Worm (Caenorhabditis elegans) whole organism, late embryonic: ENCODE results near the gene srd-44.

Experiments used
- C08G9.2 ChIP-seq: sonication (generic microtip); optimal IDR thresholded peaks from 2 replicates; lab custom pipeline; 2016; ENCODE audit warnings: mild to moderate bottlenecking, missing genetic modification characterization, moderate library complexity, missing compliant biosample characterization
- C38D4.7 ChIP-seq: fragments of 200-800 bp; sonication (Bioruptor generic); optimal IDR thresholded peaks from 2 replicates; lab custom pipeline; 2018; ENCODE audit warnings: mild to moderate bottlenecking, missing genetic modification characterization, moderate library complexity, missing compliant biosample characterization
- F13H6.1 ChIP-seq: sonication (generic microtip); optimal IDR thresholded peaks from 2 replicates; lab custom pipeline; 2016; ENCODE audit warnings: missing genetic modification characterization, missing compliant biosample characterization
- K09A11.1 ChIP-seq: sonication (generic microtip); optimal IDR thresholded peaks from 2 replicates; lab custom pipeline; 2017; ENCODE audit warnings: antibody characterized with exemption, mild to moderate bottlenecking, missing genetic modification characterization, missing compliant biosample characterization; ENCODE audit not compliant: insufficient read depth
- Y22D7AL.16 ChIP-seq: sonication (generic microtip); optimal IDR thresholded peaks from 2 replicates; lab custom pipeline; 2016; ENCODE audit warnings: missing genetic modification characterization, missing compliant biosample characterization
- ahr-1 ChIP-seq: sonication (generic microtip); optimal IDR thresholded peaks from 2 replicates; lab custom pipeline; 2016; ENCODE audit warnings: missing genetic modification characterization, missing compliant biosample characterization
- ama-1 ChIP-seq: fragments of 150-350 bp; optimal IDR thresholded peaks from 2 replicates; lab custom pipeline; 2014
- ceh-18 ChIP-seq: sonication (generic microtip); optimal IDR thresholded peaks from 2 replicates; lab custom pipeline; 2016; ENCODE audit warnings: missing genetic modification characterization, missing compliant biosample characterization
- ceh-19 ChIP-seq: fragments of 200-800 bp; sonication (Bioruptor generic); optimal IDR thresholded peaks from 2 replicates; lab custom pipeline; 2018; ENCODE audit warnings: mild to moderate bottlenecking, missing genetic modification characterization, missing compliant biosample characterization
- ceh-2 ChIP-seq: sonication (generic microtip); optimal IDR thresholded peaks from 2 replicates; lab custom pipeline; 2016; ENCODE audit warnings: missing genotype, missing genetic modification characterization, missing compliant biosample characterization
- ceh-22 ChIP-seq: sonication (generic microtip); optimal IDR thresholded peaks from 2 replicates; lab custom pipeline; 2017; ENCODE audit warnings: missing biosample characterization, missing genetic modification characterization
- ceh-24 ChIP-seq: sonication (generic microtip); optimal IDR thresholded peaks from 2 replicates; lab custom pipeline; 2016; ENCODE audit warnings: mild to moderate bottlenecking, missing genetic modification characterization, missing compliant biosample characterization
- ceh-30 ChIP-seq: fragments of 150-350 bp; optimal IDR thresholded peaks from 2 replicates; lab custom pipeline; 2014; ENCODE audit warnings: missing biosample characterization, missing genetic modification characterization
- ceh-34 ChIP-seq: sonication (generic microtip); optimal IDR thresholded peaks from 2 replicates; lab custom pipeline; 2016; ENCODE audit warnings: mild to moderate bottlenecking, missing genetic modification characterization, missing compliant biosample characterization
- ceh-45 ChIP-seq: fragments of 200-800 bp; sonication (Bioruptor generic); IDR thresholded peaks from 2 replicates; pipeline ENCODE4 v1.3.6; 2022; ENCODE audit warnings: missing genetic modification reagents, missing genetic modification characterization, missing compliant biosample characterization
- ceh-48 ChIP-seq: sonication (generic microtip); optimal IDR thresholded peaks from 2 replicates; lab custom pipeline; 2016; ENCODE audit warnings: missing genetic modification characterization, inconsistent platforms, missing compliant biosample characterization
- ceh-6 ChIP-seq: fragments of 200-800 bp; sonication (Bioruptor generic); optimal IDR thresholded peaks from 2 replicates; lab custom pipeline; 2018; ENCODE audit warnings: mild to moderate bottlenecking, missing genetic modification characterization, missing compliant biosample characterization
- ceh-9 ChIP-seq: sonication (generic microtip); optimal IDR thresholded peaks from 2 replicates; lab custom pipeline; 2016; ENCODE audit warnings: mild to moderate bottlenecking, missing genetic modification characterization, inconsistent platforms, missing compliant biosample characterization
- dmd-4 ChIP-seq: sonication (generic microtip); optimal IDR thresholded peaks from 2 replicates; lab custom pipeline; 2016; ENCODE audit warnings: borderline replicate concordance, missing genetic modification characterization, missing compliant biosample characterization
- elt-4 ChIP-seq: sonication (generic microtip); optimal IDR thresholded peaks from 2 replicates; lab custom pipeline; 2016; ENCODE audit warnings: missing genetic modification characterization, missing compliant biosample characterization
- ets-4 ChIP-seq: sonication (generic microtip); optimal IDR thresholded peaks from 2 replicates; lab custom pipeline; 2016; ENCODE audit warnings: missing genetic modification characterization, missing compliant biosample characterization
- eyg-1 ChIP-seq: sonication (generic microtip); optimal IDR thresholded peaks from 2 replicates; lab custom pipeline; 2016; ENCODE audit warnings: missing genotype, missing genetic modification characterization, missing compliant biosample characterization
- gmeb-2 ChIP-seq: sonication (generic microtip); optimal IDR thresholded peaks from 2 replicates; lab custom pipeline; 2016; ENCODE audit warnings: missing genetic modification characterization, inconsistent platforms, missing compliant biosample characterization
- hlh-13 ChIP-seq: fragments of 200-800 bp; sonication (Bioruptor generic); optimal IDR thresholded peaks from 2 replicates; lab custom pipeline; 2018; ENCODE audit warnings: mild to moderate bottlenecking, missing genetic modification characterization, missing compliant biosample characterization
- hlh-15 ChIP-seq: sonication (generic microtip); optimal IDR thresholded peaks from 2 replicates; lab custom pipeline; 2016; ENCODE audit warnings: missing genetic modification characterization, missing compliant biosample characterization
- hlh-30 ChIP-seq: sonication (generic microtip); optimal IDR thresholded peaks from 2 replicates; lab custom pipeline; 2017; ENCODE audit warnings: antibody characterized with exemption, missing genetic modification characterization, missing compliant biosample characterization; ENCODE audit not compliant: insufficient read depth
- hlh-8 ChIP-seq: sonication (generic microtip); optimal IDR thresholded peaks from 2 replicates; lab custom pipeline; 2016; ENCODE audit warnings: missing genotype, missing genetic modification characterization, missing compliant biosample characterization
- madf-2 ChIP-seq: sonication (generic microtip); optimal IDR thresholded peaks from 2 replicates; lab custom pipeline; 2017; ENCODE audit warnings: missing genetic modification characterization, missing compliant biosample characterization
- nfya-1 ChIP-seq: sonication (generic microtip); optimal IDR thresholded peaks from 2 replicates; lab custom pipeline; 2017; ENCODE audit warnings: missing genetic modification characterization, mild to moderate bottlenecking, missing compliant biosample characterization, antibody characterized with exemption, moderate library complexity
- nhr-11 ChIP-seq: fragments of 150-350 bp; optimal IDR thresholded peaks from 2 replicates; lab custom pipeline; 2014; ENCODE audit warnings: missing biosample characterization, missing genetic modification characterization
- nhr-232 ChIP-seq: sonication (generic microtip); optimal IDR thresholded peaks from 2 replicates; lab custom pipeline; 2016; ENCODE audit warnings: missing genetic modification characterization, missing compliant biosample characterization
- pag-3 ChIP-seq: sonication (generic microtip); optimal IDR thresholded peaks from 2 replicates; lab custom pipeline; 2016; ENCODE audit warnings: missing compliant biosample characterization, missing genetic modification characterization, borderline replicate concordance
- pax-1 ChIP-seq: fragments of 150-350 bp; optimal IDR thresholded peaks from 2 replicates; lab custom pipeline; 2014; ENCODE audit warnings: missing biosample characterization, missing genetic modification characterization
- ref-2 ChIP-seq: sonication (generic microtip); optimal IDR thresholded peaks from 2 replicates; lab custom pipeline; 2016; ENCODE audit warnings: missing genetic modification characterization, missing compliant biosample characterization
- tbx-2 ChIP-seq: sonication (generic microtip); optimal IDR thresholded peaks from 2 replicates; lab custom pipeline; 2016; ENCODE audit warnings: missing genetic modification characterization, missing compliant biosample characterization
- unc-3 ChIP-seq, 2 experiments: fragments of 200-800 bp in 1 of 2; sonication (Bioruptor generic) in 1 of 2; sonication (generic microtip) in 1 of 2; conservative IDR thresholded peaks in 1 of 2; optimal IDR thresholded peaks in 1 of 2; 2 replicates each; pipeline versions ENCODE4 v1.3.6 to Lab custom; 2016 to 2022; ENCODE audit warnings: missing compliant biosample characterization in 2 of 2, missing genetic modification characterization in 2 of 2, missing genetic modification reagents in 1 of 2
- unc-55 ChIP-seq: sonication (generic microtip); optimal IDR thresholded peaks from 2 replicates; lab custom pipeline; 2017; ENCODE audit warnings: missing biosample characterization, missing genetic modification reagents, missing genetic modification characterization
- unc-86 ChIP-seq: sonication (generic microtip); optimal IDR thresholded peaks from 2 replicates; lab custom pipeline; 2016; ENCODE audit warnings: missing genetic modification characterization, missing compliant biosample characterization
- zip-5 ChIP-seq: sonication (generic microtip); optimal IDR thresholded peaks from 2 replicates; lab custom pipeline; 2016; ENCODE audit warnings: missing genetic modification characterization, missing compliant biosample characterization

srd-44 gene

DNA sequence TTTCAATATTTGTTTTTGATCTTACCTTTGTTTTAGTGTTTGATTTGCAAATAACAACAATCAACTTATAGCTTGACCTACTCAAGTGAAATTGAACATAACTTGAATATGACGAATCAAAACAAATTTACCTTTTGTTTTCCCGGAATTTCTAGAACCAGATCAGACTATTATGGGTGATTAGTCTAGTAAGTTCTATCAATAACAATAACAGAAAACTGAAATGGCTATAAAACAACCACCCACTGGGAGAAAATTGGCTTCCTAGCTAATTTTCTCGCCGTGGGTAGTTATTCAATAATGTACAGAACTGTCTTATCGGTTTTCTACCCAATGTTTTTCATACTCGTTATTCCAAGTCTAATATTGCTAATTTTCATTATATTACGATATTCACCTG lies 9.6 kb upstream of the srd-44 start, which contains the start of gene srd-45:
TSS of gene srd-45 (plus strand) at position 301 of the 400 bp plus-strand sequence.
- TF ChIP-seq ets-4 (tag; lab: Kevin White, UChicago) (no peak), tbx-2 (tag; lab: Kevin White, UChicago) (no peak), Y22D7AL.16 (no peak), ceh-30 (tag; lab: Kevin White, UChicago) (no peak), hlh-30 (tag; lab: Kevin White, UChicago) (no peak), ceh-18 (tag; lab: Kevin White, UChicago) (no peak), ahr-1 (tag; lab: Kevin White, UChicago) (no peak), ceh-48 (tag; lab: Kevin White, UChicago) (no peak), C08G9.2 (no peak), hlh-15 (tag; lab: Kevin White, UChicago) (no peak), hlh-13 (GFP tag; lab: Kevin White, UChicago) (no peak)

DNA sequence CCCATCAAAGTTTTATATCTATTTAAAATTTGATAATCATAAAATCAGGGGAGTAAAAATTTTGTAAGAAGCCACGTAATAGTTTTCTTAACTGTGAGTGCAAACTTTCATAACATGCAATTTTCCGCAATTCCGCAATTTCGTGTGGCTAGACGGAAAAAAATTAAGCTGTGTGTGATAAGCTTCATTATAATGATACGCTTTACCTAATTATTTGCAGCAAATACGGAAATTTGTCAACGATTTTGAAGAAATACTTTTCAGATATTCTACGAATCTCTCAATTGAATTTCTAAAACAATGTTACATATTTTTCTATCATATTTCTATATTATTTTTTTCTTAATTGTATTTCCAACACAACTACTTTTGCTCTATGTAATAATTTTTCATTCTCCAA lies 6.4 kb upstream of the srd-44 start, which contains the start of gene srd-46:
TSS of gene srd-46 (plus strand) at position 301 of the 400 bp plus-strand sequence.
- no peak for TF ChIP-seq unc-86 (tag; lab: Kevin White, UChicago)
- no peak for TF ChIP-seq K09A11.1 (tag; lab: Kevin White, UChicago)
- no peak for TF ChIP-seq zip-5 (tag; lab: Kevin White, UChicago)
- no peak for TF ChIP-seq nfya-1 (tag; lab: Kevin White, UChicago)
- TF ChIP-seq gmeb-2 (tag; lab: Kevin White, UChicago): no peak
- TF ChIP-seq Y22D7AL.16: no peak
- TF ChIP-seq nhr-11 (tag; lab: Kevin White, UChicago): no peak
- no peak for TF ChIP-seq hlh-8 (tag; lab: Kevin White, UChicago)
- no peak for TF ChIP-seq madf-2 (tag; lab: Kevin White, UChicago)
- TF ChIP-seq unc-3 (GFP tag; conservative IDR thresholded peaks at IDR 0.05; lab: Robert Waterston, UW): no peak
- TF ChIP-seq unc-3 (tag; optimal IDR thresholded peaks at IDR 0.05; lab: Kevin White, UChicago): no peak
- TF ChIP-seq ceh-48 (tag; lab: Kevin White, UChicago): no peak
- no peak for TF ChIP-seq elt-4
- TF ChIP-seq pag-3 (tag; lab: Kevin White, UChicago): no peak

DNA sequence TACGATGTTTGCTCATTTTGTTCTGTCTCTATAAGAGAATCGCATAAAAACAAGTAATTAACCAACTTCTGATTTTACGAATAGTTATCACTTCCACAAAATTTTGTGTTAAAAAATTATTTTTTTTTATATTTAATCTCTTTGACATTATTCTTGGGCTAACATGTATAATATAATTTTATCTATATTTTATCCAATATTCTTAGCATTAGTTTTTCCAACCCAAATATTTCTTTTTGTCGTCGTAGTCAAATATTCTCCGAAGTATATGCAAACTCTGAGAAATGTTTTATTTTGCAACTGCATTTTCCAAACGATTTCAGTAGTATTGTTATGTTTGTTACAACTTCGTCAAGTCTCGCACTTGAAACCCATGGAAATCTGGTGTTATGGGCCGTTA lies 4.8 kb upstream of the srd-44 start, which contains the start of gene srd-47:
TSS of gene srd-47 (plus strand) at position 164 of the 400 bp plus-strand sequence.
- TF ChIP-seq ceh-19 (no peak), ceh-22 (tag; lab: Kevin White, UChicago) (no peak), hlh-30 (tag; lab: Kevin White, UChicago) (no peak), ref-2 (tag; lab: Kevin White, UChicago) (no peak), ceh-45 (GFP tag; lab: Robert Waterston, UW) (no peak), nfya-1 (tag; lab: Kevin White, UChicago) (no peak), ceh-30 (tag; lab: Kevin White, UChicago) (no peak), hlh-13 (GFP tag; lab: Kevin White, UChicago) (no peak), ceh-6 (no peak), ama-1 (no peak), unc-55 (GFP tag; lab: Kevin White, UChicago) (no peak), ceh-24 (tag; lab: Kevin White, UChicago) (no peak)

DNA sequence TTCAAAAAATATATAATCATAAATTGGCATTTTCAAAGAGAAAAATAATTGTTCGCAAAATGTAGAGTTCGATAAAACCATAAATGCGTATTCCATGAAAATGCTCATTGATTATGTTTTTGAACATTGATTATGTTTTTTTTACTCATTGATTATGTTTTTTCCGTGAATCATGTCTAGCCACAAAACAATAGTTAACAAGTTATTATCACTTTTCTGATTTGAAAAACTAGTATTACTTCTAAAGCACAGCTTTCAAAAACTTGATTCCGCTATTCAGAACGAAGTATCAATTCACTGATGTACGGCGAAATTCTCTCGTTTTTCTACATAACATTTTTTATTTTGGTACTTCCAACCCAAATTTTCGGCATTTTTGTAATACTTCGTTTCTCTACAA lies 2.4 kb upstream of the srd-44 start, which contains the start of gene srd-48:
TSS of gene srd-48 (plus strand) at position 301 of the 400 bp plus-strand sequence.
- no peak for TF ChIP-seq nhr-232 (tag; lab: Kevin White, UChicago)

DNA sequence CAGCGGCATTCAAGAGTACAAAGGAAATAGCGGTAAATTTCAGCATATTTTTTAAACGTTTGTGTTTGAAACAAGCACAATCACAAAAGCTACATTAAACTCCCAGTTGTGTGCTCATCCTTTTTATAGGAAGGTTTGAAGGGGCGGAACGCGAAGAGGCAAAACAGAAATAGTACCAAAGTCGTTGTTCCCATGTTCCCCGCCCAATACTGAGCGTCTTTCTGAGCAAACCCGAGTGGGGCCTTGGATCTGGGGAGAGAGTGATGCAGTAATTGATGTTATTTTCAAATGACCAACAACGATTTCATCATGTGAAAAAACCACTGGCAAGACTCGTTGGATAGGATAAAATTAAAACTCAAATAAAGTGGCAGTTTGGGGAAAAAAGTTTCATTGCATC lies 3.1 kb downstream of the srd-44 start, which contains the start of gene zig-2:
TSS of gene zig-2 (minus strand) at position 101 of the 400 bp plus-strand sequence.
- TF ChIP-seq C38D4.7 (GFP tag; lab: Kevin White, UChicago) (no peak), eyg-1 (tag; lab: Kevin White, UChicago) (no peak), ceh-24 (tag; lab: Kevin White, UChicago) (no peak), F13H6.1 (tag; lab: Kevin White, UChicago) (no peak), ceh-34 (tag; lab: Kevin White, UChicago) (no peak), nhr-232 (tag; lab: Kevin White, UChicago) (no peak), pax-1 (tag; lab: Kevin White, UChicago) (no peak), gmeb-2 (tag; lab: Kevin White, UChicago) (no peak), ceh-9 (no peak), ceh-2 (tag; lab: Kevin White, UChicago) (no peak), dmd-4 (tag; lab: Kevin White, UChicago) (no peak)
